Fruit fly (Drosophila melanogaster): ENCODE data around the gene CG10479.

The CG10479 gene

dm6 chr3L:5923646-5924122 is 52.1 kb downstream of the CG10479 start, which contains the start of gene CG33523 (continued):
- TF ChIP-seq slbo (GFP tag; IDR thresholded peaks at IDR 0.05) = no peak
- no peak for TF ChIP-seq PHDP (tag; optimal IDR thresholded peaks at IDR 0.05)
- TF ChIP-seq CG13775 (GFP tag; optimal IDR thresholded peaks at IDR 0.05) = no peak
- no peak for TF ChIP-seq pros (GFP tag; optimal IDR thresholded peaks at IDR 0.05)
- no peak for TF ChIP-seq Asciz (GFP tag; optimal IDR thresholded peaks at IDR 0.05)
- TF ChIP-seq Dek (tag; optimal IDR thresholded peaks at IDR 0.05) = no peak
- TF ChIP-seq CG6689 (GFP tag; IDR thresholded peaks at IDR 0.05) = no peak
- TF ChIP-seq CG8290 (GFP tag; optimal IDR thresholded peaks at IDR 0.05) = no peak
- peak in 1 of 2 experiments; percentile 53 for TF ChIP-seq CG8290 (tag; optimal IDR thresholded peaks at IDR 0.05)
- no peak for TF ChIP-seq Dip2 (GFP tag; IDR thresholded peaks at IDR 0.05)
- TF ChIP-seq lmd (GFP tag; IDR thresholded peaks at IDR 0.05) = no peak
- 0 out of 2 replicates have a peak, but pooled peaks have one; percentile 39 for TF ChIP-seq CG42726 (GFP tag; IDR thresholded peaks at IDR 0.05; ENCODE audit: partially characterized antibody)
- no peak for TF ChIP-seq psq (GFP tag; optimal IDR thresholded peaks at IDR 0.05)
- TF ChIP-seq CG8388 (GFP tag; optimal IDR thresholded peaks at IDR 0.05) = no peak
- no peak for TF ChIP-seq B-H1 (GFP tag; IDR thresholded peaks at IDR 0.05)
- no peak for TF ChIP-seq CG10431 (GFP tag; optimal IDR thresholded peaks at IDR 0.05)
- TF ChIP-seq CG17912 (GFP tag; optimal IDR thresholded peaks at IDR 0.05) = no peak
- TF ChIP-seq Ptx1 (GFP tag; IDR thresholded peaks at IDR 0.05) = 0 out of 2 replicates have a peak, but pooled peaks have one; percentile 14
- TF ChIP-seq Kr (GFP tag; optimal IDR thresholded peaks at IDR 0.05) = no peak
- TF ChIP-seq inv (GFP tag; IDR thresholded peaks at IDR 0.05; ENCODE audit: partially characterized antibody) = no peak
- no peak for TF ChIP-seq CG3281 (GFP tag; optimal IDR thresholded peaks at IDR 0.05)
- TF ChIP-seq CG32772 (GFP tag; IDR thresholded peaks at IDR 0.05) = 0 out of 2 replicates have a peak, but pooled peaks have one; percentile 10
- peak; percentile 38; the same call in 1 of the 2 replicates for TF ChIP-seq CG9932 (GFP tag; IDR thresholded peaks at IDR 0.05)
- no peak for TF ChIP-seq cas (GFP tag; IDR thresholded peaks at IDR 0.05)
- no peak for TF ChIP-seq CG10462 (GFP tag; optimal IDR thresholded peaks at IDR 0.05)
- TF ChIP-seq jumu (GFP tag; optimal IDR thresholded peaks at IDR 0.05) = no peak
- peak; percentile 58 for TF ChIP-seq sens (GFP tag)
- TF ChIP-seq danr (GFP tag; IDR thresholded peaks at IDR 0.05) = no peak
- peak; percentile 40 for TF ChIP-seq cwo (GFP tag; optimal IDR thresholded peaks at IDR 0.05)
- TF ChIP-seq CG12219 (GFP tag; optimal IDR thresholded peaks at IDR 0.05) = no peak
- peak; percentile 43; the same call in 1 of the 2 replicates for TF ChIP-seq Bgb (GFP tag; IDR thresholded peaks at IDR 0.05; ENCODE audit: partially characterized antibody)
- TF ChIP-seq CG13296 (GFP tag; optimal IDR thresholded peaks at IDR 0.05) = peak; percentile 1
- no peak for TF ChIP-seq CG11560 (tag; IDR thresholded peaks at IDR 0.05)
- no peak for TF ChIP-seq Camta (GFP tag; optimal IDR thresholded peaks at IDR 0.05)
- no peak for TF ChIP-seq CG9797 (GFP tag; optimal IDR thresholded peaks at IDR 0.05)
- TF ChIP-seq twi (tag; optimal IDR thresholded peaks at IDR 0.05) = no peak
- no peak for TF ChIP-seq CG7357 (GFP tag; IDR thresholded peaks at IDR 0.05)
- TF ChIP-seq ranshi (GFP tag; IDR thresholded peaks at IDR 0.05) = 0 out of 2 replicates have a peak, but pooled peaks have one; percentile 5
- no peak for TF ChIP-seq org-1 (GFP tag; optimal IDR thresholded peaks at IDR 0.05)
- no peak for TF ChIP-seq CG32532 (GFP tag; IDR thresholded peaks at IDR 0.05)
- no peak for TF ChIP-seq Hand (GFP tag; optimal IDR thresholded peaks at IDR 0.05)
- TF ChIP-seq Nf-YC (tag; optimal IDR thresholded peaks at IDR 0.05) = peak; percentile 27
- TF ChIP-seq CG6254 (GFP tag; optimal IDR thresholded peaks at IDR 0.05) = no peak
- TF ChIP-seq corto (GFP tag; optimal IDR thresholded peaks at IDR 0.05) = no peak
- no peak for TF ChIP-seq eyg (GFP tag; optimal IDR thresholded peaks at IDR 0.05)
- no peak for TF ChIP-seq CG30020 (tag; optimal IDR thresholded peaks at IDR 0.05)
- no peak for TF ChIP-seq ATbp (GFP tag; optimal IDR thresholded peaks at IDR 0.05)
- TF ChIP-seq CG3847 (GFP tag; IDR thresholded peaks at IDR 0.05) = no peak
- peak; percentile 12 for TF ChIP-seq ERR (GFP tag; optimal IDR thresholded peaks at IDR 0.05)
- TF ChIP-seq C15 (GFP tag; IDR thresholded peaks at IDR 0.05) = no peak
- no peak for TF ChIP-seq sim (GFP tag; IDR thresholded peaks at IDR 0.05)

All from whole organism, embryonic.